Fruit fly (Drosophila melanogaster): ENCODE data around the gene Act88F.
A peak's percentile ranks its signal among the peaks of the same experiment; 100 is the strongest.

Gene Act88F

DNA sequence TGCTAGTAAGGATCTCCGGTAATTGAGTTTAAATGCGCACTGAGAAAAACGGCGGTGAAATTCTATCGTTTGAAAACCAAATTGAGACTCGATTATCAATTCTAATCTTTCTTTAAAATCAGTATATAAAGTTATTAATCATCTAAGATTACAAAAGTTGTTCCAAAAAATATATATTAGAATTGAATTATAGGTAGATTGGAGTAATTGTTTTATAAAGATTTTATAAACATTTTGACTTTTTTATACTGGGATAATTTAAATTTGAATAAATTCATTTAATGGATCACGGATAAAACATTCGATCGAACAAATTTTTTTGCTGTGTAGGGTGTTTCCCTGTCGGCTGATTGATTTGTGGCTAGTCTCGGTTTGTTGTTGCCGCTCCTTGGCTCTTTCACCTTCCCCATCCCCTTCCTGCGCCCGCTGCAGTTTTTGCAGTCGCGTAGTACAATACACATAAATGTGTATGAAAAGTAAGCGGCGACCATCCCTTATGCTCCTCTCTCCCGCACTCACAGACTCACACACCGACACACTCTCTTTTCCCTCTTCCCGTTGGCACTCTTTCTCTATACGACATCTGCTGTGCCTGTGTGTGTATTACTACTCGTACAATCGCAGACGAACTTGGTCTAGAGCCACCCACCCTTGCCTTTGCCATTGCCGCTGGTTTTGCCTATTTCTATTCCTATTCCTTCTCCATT is 20.8 kb upstream of the Act88F start (continued):
- no peak for TF ChIP-seq CG17802 (tag; optimal IDR thresholded peaks at IDR 0.05)
- TF ChIP-seq dmrt99B (tag; optimal IDR thresholded peaks at IDR 0.05) = peak; percentile 82
- TF ChIP-seq dm (GFP tag; optimal IDR thresholded peaks at IDR 0.05) = no peak
- peak; percentile 43 for TF ChIP-seq CG30020 (tag; optimal IDR thresholded peaks at IDR 0.05)
- TF ChIP-seq Gug (GFP tag; IDR thresholded peaks at IDR 0.05) = 0 out of 4 replicates have a peak, but pooled peaks have one; percentile 2
- TF ChIP-seq Dek (tag; optimal IDR thresholded peaks at IDR 0.05) = peak; percentile 59
- TF ChIP-seq CrebB (tag; optimal IDR thresholded peaks at IDR 0.05) = no peak
- no peak for TF ChIP-seq br (optimal IDR thresholded peaks at IDR 0.05)
- TF ChIP-seq mam (GFP tag; optimal IDR thresholded peaks at IDR 0.05) = no peak
- TF ChIP-seq pnt (GFP tag; optimal IDR thresholded peaks at IDR 0.05) = no peak
- no peak for TF ChIP-seq ftz-f1 (GFP tag; optimal IDR thresholded peaks at IDR 0.05)
- TF ChIP-seq wdn (GFP tag; IDR thresholded peaks at IDR 0.05) = 0 out of 2 replicates have a peak, but pooled peaks have one; percentile 3
- TF ChIP-seq CG14050 (GFP tag; IDR thresholded peaks at IDR 0.05) = no peak
- TF ChIP-seq CG11085 (GFP tag; IDR thresholded peaks at IDR 0.05) = no peak
- no peak for TF ChIP-seq CG6272 (GFP tag; IDR thresholded peaks at IDR 0.05)
- peak; percentile 53 for TF ChIP-seq CG9817 (tag; optimal IDR thresholded peaks at IDR 0.05)
- no peak for TF ChIP-seq pfk (GFP tag; optimal IDR thresholded peaks at IDR 0.05)
- TF ChIP-seq vvl (GFP tag; IDR thresholded peaks at IDR 0.05) = no peak
- TF ChIP-seq ERR (GFP tag; optimal IDR thresholded peaks at IDR 0.05) = no peak
- no peak for TF ChIP-seq CG4328 (GFP tag; optimal IDR thresholded peaks at IDR 0.05)
- no peak for TF ChIP-seq schlank (tag; optimal IDR thresholded peaks at IDR 0.05)
- no peak for TF ChIP-seq lbe (GFP tag; optimal IDR thresholded peaks at IDR 0.05)
- peak; percentile 22 for TF ChIP-seq CG4617 (GFP tag; optimal IDR thresholded peaks at IDR 0.05; ENCODE audit: borderline replicate concordance)
- TF ChIP-seq pita (GFP tag; optimal IDR thresholded peaks at IDR 0.05) = no peak
- TF ChIP-seq Dip3 (GFP tag; optimal IDR thresholded peaks at IDR 0.05) = no peak
- no peak for TF ChIP-seq sc (optimal IDR thresholded peaks at IDR 0.05)
- peak; percentile 62 for TF ChIP-seq sc (GFP tag; optimal IDR thresholded peaks at IDR 0.05)
- TF ChIP-seq CG10431 (GFP tag; optimal IDR thresholded peaks at IDR 0.05) = peak; percentile 55
- no peak for TF ChIP-seq danr (GFP tag; IDR thresholded peaks at IDR 0.05)
- TF ChIP-seq CG17829 (tag; optimal IDR thresholded peaks at IDR 0.05) = peak; percentile 88
- TF ChIP-seq ash1 (GFP tag; optimal IDR thresholded peaks at IDR 0.05) = no peak
- peak; percentile 48 for TF ChIP-seq CG12104 (GFP tag; optimal IDR thresholded peaks at IDR 0.05)
- TF ChIP-seq maf-S (GFP tag; optimal IDR thresholded peaks at IDR 0.05) = no peak
- TF ChIP-seq yki (optimal IDR thresholded peaks at IDR 0.05) = peak; percentile 16
- peak; percentile 94 for TF ChIP-seq CG17361 (GFP tag; IDR thresholded peaks at IDR 0.05)
- 0 out of 2 replicates have a peak, but pooled peaks have one; percentile 32 for TF ChIP-seq Rx (GFP tag; IDR thresholded peaks at IDR 0.05)
- TF ChIP-seq CG15073 (GFP tag; optimal IDR thresholded peaks at IDR 0.05) = no peak
- peak; percentile 49 for TF ChIP-seq CG10654 (GFP tag; optimal IDR thresholded peaks at IDR 0.05)
- TF ChIP-seq fd96Cb (tag; optimal IDR thresholded peaks at IDR 0.05) = peak; percentile 75
- peak; percentile 27 for TF ChIP-seq CG6765 (GFP tag; optimal IDR thresholded peaks at IDR 0.05)
- peak; percentile 66 for TF ChIP-seq CG1233 (GFP tag; optimal IDR thresholded peaks at IDR 0.05)
- TF ChIP-seq Adf1 (GFP tag; IDR thresholded peaks at IDR 0.05) = no peak; the same call in 1 of the 2 replicates
- TF ChIP-seq CG3847 (GFP tag; IDR thresholded peaks at IDR 0.05) = no peak
- peak; percentile 48 for TF ChIP-seq stc (GFP tag; IDR thresholded peaks at IDR 0.05)
- no peak for TF ChIP-seq zen2 (GFP tag; IDR thresholded peaks at IDR 0.05; ENCODE audit: partially characterized antibody)
- no peak; the same call in 1 of the 2 replicates for TF ChIP-seq ranshi (GFP tag; IDR thresholded peaks at IDR 0.05)
- peak; percentile 23; the same call in 1 of the 3 replicates for TF ChIP-seq CG2199 (GFP tag; IDR thresholded peaks at IDR 0.05)
- no peak for TF ChIP-seq CG11093 (GFP tag; IDR thresholded peaks at IDR 0.05)
- no peak for TF ChIP-seq CG8478 (optimal IDR thresholded peaks at IDR 0.05)
- peak; percentile 33; the same call in 1 of the 3 replicates for TF ChIP-seq zfh1 (GFP tag; IDR thresholded peaks at IDR 0.05)
- no peak for TF ChIP-seq gce (GFP tag; IDR thresholded peaks at IDR 0.05)
- no peak for TF ChIP-seq otp (GFP tag; IDR thresholded peaks at IDR 0.05)

Measured in whole organism, embryonic.